Worm (Caenorhabditis elegans) whole organism, L3 larva: ENCODE data around the gene sel-9.

Source experiments
- ama-1 ChIP-seq: fragments of 150-350 bp; optimal IDR thresholded peaks from 2 replicates; lab custom pipeline; 2018
- elt-1 ChIP-seq: fragments of 150-350 bp; optimal IDR thresholded peaks from 2 replicates; lab custom pipeline; 2014; ENCODE audit warnings: missing biosample characterization, missing genetic modification characterization
- elt-3 ChIP-seq, 3 experiments: fragments of 150-350 bp in 1 of 3; sonication (generic microtip) in 2 of 3; optimal IDR thresholded peaks; 2 replicates in 2 of 3; 4 replicates in 1 of 3; lab custom pipeline; 2014 to 2017; ENCODE audit warnings: missing biosample characterization in 3 of 3, missing genetic modification characterization in 3 of 3
- lin-39 ChIP-seq: fragments of 150-350 bp; optimal IDR thresholded peaks from 2 replicates; lab custom pipeline; 2018; ENCODE audit warnings: missing biosample characterization, missing genetic modification reagents, missing genetic modification characterization
- mdl-1 ChIP-seq: fragments of 150-350 bp; optimal IDR thresholded peaks from 2 replicates; lab custom pipeline; 2014; ENCODE audit warnings: missing biosample characterization, missing genetic modification characterization
- nhr-11 ChIP-seq: fragments of 150-350 bp; optimal IDR thresholded peaks from 2 replicates; lab custom pipeline; 2014; ENCODE audit warnings: missing biosample characterization, missing genetic modification characterization
- nhr-23 ChIP-seq: fragments of 150-350 bp; optimal IDR thresholded peaks from 2 replicates; lab custom pipeline; 2014; ENCODE audit warnings: missing biosample characterization, missing genetic modification reagents, missing genetic modification characterization
- nhr-25 ChIP-seq: sonication (generic microtip); optimal IDR thresholded peaks from 2 replicates; lab custom pipeline; 2017; ENCODE audit warnings: missing biosample characterization, missing genetic modification characterization
- nhr-28 ChIP-seq: fragments of 150-350 bp; optimal IDR thresholded peaks from 2 replicates; lab custom pipeline; 2014; ENCODE audit warnings: missing biosample characterization, missing genetic modification characterization
- nhr-77 ChIP-seq: fragments of 150-350 bp; optimal IDR thresholded peaks from 2 replicates; lab custom pipeline; 2014; ENCODE audit warnings: missing biosample characterization, missing genetic modification characterization
- sea-2 ChIP-seq: fragments of 150-350 bp; sonication (generic microtip); optimal IDR thresholded peaks from 4 replicates; lab custom pipeline; 2014; ENCODE audit warnings: missing biosample characterization, missing genetic modification reagents, missing genetic modification characterization
- unc-39 ChIP-seq: sonication (generic microtip); optimal IDR thresholded peaks from 4 replicates; lab custom pipeline; 2017; ENCODE audit warnings: missing biosample characterization, missing genetic modification characterization
- ztf-11 ChIP-seq: fragments of 150-350 bp; optimal IDR thresholded peaks from 2 replicates; lab custom pipeline; 2014; ENCODE audit warnings: missing biosample characterization, missing genetic modification characterization
- ztf-4 ChIP-seq: fragments of 150-350 bp; optimal IDR thresholded peaks from 2 replicates; lab custom pipeline; 2014; ENCODE audit warnings: missing biosample characterization, missing genetic modification characterization

- TF ChIP-seq ztf-4 (tag; lab: Kevin White, UChicago) (no peak), nhr-77 (tag; lab: Kevin White, UChicago) (no peak), nhr-25 (no peak), ztf-11 (no peak), elt-3 (tag; optimal IDR thresholded peaks at IDR 0.05; lab: Kevin White, UChicago) (no peak), sea-2 (GFP tag; lab: Kevin White, UChicago) (no peak), ama-1 (lab: Kevin White, UChicago) (no peak), lin-39 (tag; lab: Kevin White, UChicago) (no peak), nhr-11 (tag; lab: Kevin White, UChicago) (no peak), elt-1 (tag; lab: Kevin White, UChicago) (no peak), nhr-23 (no peak), nhr-28 (tag; lab: Kevin White, UChicago) (no peak), mdl-1 (tag; lab: Kevin White, UChicago) (no peak), unc-39 (tag; lab: Kevin White, UChicago) (no peak)
These were observed 33.2 kb upstream of the sel-9 start for ce11 chrV:8335620-8336019.
